Worm (Caenorhabditis elegans) whole organism, L4 larva: ENCODE results near the gene unc-86.

Experiments
- D1046.2 ChIP-seq: fragments of 200-800 bp; sonication (Bioruptor generic); IDR thresholded peaks from 2 replicates; pipeline ENCODE4 v1.3.6; 2022; ENCODE audit warnings: missing genetic modification characterization, missing compliant biosample characterization
- ama-1 ChIP-seq: fragments of 150-350 bp; optimal IDR thresholded peaks from 2 replicates; lab custom pipeline; 2014; ENCODE audit warnings: inconsistent platforms, mixed read lengths
- nhr-28 ChIP-seq: fragments of 150-350 bp; optimal IDR thresholded peaks from 2 replicates; lab custom pipeline; 2014; ENCODE audit warnings: missing biosample characterization, missing genetic modification characterization

DNA sequence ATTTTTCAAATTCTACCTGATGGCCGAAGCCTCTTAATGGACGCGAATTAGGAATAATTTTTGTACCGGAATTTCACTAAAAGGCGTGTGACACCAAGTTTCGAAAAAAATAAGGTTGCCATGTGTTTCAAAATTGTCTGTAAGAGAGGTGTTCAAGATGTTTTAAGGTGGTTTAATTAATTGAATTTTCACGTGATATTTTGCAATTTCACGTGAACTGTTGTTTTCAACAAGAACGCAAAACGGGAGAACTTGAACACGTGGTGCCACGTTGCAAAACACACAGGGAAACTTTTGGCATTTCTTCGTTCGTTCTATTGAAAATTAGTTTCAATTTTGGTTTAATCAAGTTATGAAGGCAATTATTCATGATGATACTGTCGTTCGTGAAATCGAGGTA is 34.6 kb downstream of the unc-86 start, which contains the start of gene spc-2:
- TF ChIP-seq D1046.2 (GFP tag; lab: Robert Waterston, UW) (no peak), nhr-28 (tag; lab: Kevin White, UChicago) (no peak), ama-1 (no peak)
